Worm (Caenorhabditis elegans): ENCODE measurements around the gene F56A8.3.
A peak's percentile ranks its signal among the peaks of the same experiment; 100 is the strongest.

F56A8.3 gene

ce11 chrIII:13256438-13256928, at the start of gene F56A8.3:
Gene F56A8.3 (plus strand): TSS chrIII:13256878.
- no peak for TF ChIP-seq alr-1 (tag; optimal IDR thresholded peaks at IDR 0.05; ENCODE audit: borderline replicate concordance)
- TF ChIP-seq unc-62 (GFP tag; optimal IDR thresholded peaks at IDR 0.05), result no peak
- TF ChIP-seq ets-5 (GFP tag; IDR thresholded peaks at IDR 0.05), result no peak
- no peak for TF ChIP-seq egl-13 (tag; optimal IDR thresholded peaks at IDR 0.05)
- TF ChIP-seq tbx-2 (tag; optimal IDR thresholded peaks at IDR 0.05), result peak; percentile 78
- peak; percentile 80 for TF ChIP-seq nhr-90 (tag; optimal IDR thresholded peaks at IDR 0.05; ENCODE audit: poor library complexity)
- peak; percentile 99 to 100 for TF ChIP-seq efl-1 (optimal IDR thresholded peaks at IDR 0.05)
- TF ChIP-seq efl-1 (GFP tag; optimal IDR thresholded peaks at IDR 0.05 in 1 of 2), result peak; percentile 99 to 100
- TF ChIP-seq unc-30 (tag; optimal IDR thresholded peaks at IDR 0.05), result no peak
- no peak for TF ChIP-seq aha-1 (tag; optimal IDR thresholded peaks at IDR 0.05)
- peak; percentile 55 for TF ChIP-seq lin-13 (GFP tag; optimal IDR thresholded peaks at IDR 0.05)
- TF ChIP-seq elt-2 (tag; optimal IDR thresholded peaks at IDR 0.05), result no peak
- TF ChIP-seq dsc-1 (tag; optimal IDR thresholded peaks at IDR 0.05), result peak; percentile 78
- no peak for TF ChIP-seq fkh-4 (tag; optimal IDR thresholded peaks at IDR 0.05; ENCODE audit: borderline replicate concordance)
- TF ChIP-seq lsy-2 (tag; optimal IDR thresholded peaks at IDR 0.05), result peak; percentile 83 to 91
- TF ChIP-seq blmp-1 (tag; optimal IDR thresholded peaks at IDR 0.05), result peak; percentile 41
- peak; percentile 35 for TF ChIP-seq sox-4 (tag; optimal IDR thresholded peaks at IDR 0.05)
- no peak for TF ChIP-seq ceh-90 (tag; optimal IDR thresholded peaks at IDR 0.05)
- peak; percentile 50 for TF ChIP-seq isw-1 (GFP tag; IDR thresholded peaks at IDR 0.05)
- TF ChIP-seq mab-9 (GFP tag; IDR thresholded peaks at IDR 0.05), result no peak
- no peak for TF ChIP-seq hlh-17 (GFP tag; optimal IDR thresholded peaks at IDR 0.05; ENCODE audit: borderline replicate concordance)
- no peak for TF ChIP-seq egl-27 (tag; optimal IDR thresholded peaks at IDR 0.05)
- no peak for TF ChIP-seq nhr-84 (tag; optimal IDR thresholded peaks at IDR 0.05)
- TF ChIP-seq snpc-4 (tag; optimal IDR thresholded peaks at IDR 0.05), result peak; percentile 37
- no peak for TF ChIP-seq nhr-76 (tag; optimal IDR thresholded peaks at IDR 0.05)
- no peak for TF ChIP-seq fkh-10 (GFP tag; optimal IDR thresholded peaks at IDR 0.05)
- peak; percentile 69 for TF ChIP-seq nhr-20 (tag; optimal IDR thresholded peaks at IDR 0.05)
- no peak for TF ChIP-seq ztf-11 (tag; optimal IDR thresholded peaks at IDR 0.05)
- TF ChIP-seq vab-15 (tag; optimal IDR thresholded peaks at IDR 0.05), result peak; percentile 84
- peak; percentile 85 for TF ChIP-seq nhr-71 (tag; optimal IDR thresholded peaks at IDR 0.05)
- peak; percentile 98 to 99 (median 99) for TF ChIP-seq dpl-1 (GFP tag; optimal IDR thresholded peaks at IDR 0.05)
- peak in 1 of 2 experiments; percentile 60 for TF ChIP-seq mdl-1 (tag; optimal IDR thresholded peaks at IDR 0.05)
- no peak for TF ChIP-seq unc-98 (GFP tag; IDR thresholded peaks at IDR 0.05)
- peak; percentile 47 for TF ChIP-seq F16B12.6 (tag; optimal IDR thresholded peaks at IDR 0.05)
- TF ChIP-seq pqm-1 (tag; optimal IDR thresholded peaks at IDR 0.05), result no peak
- peak; percentile 76 for TF ChIP-seq swsn-7 (tag; optimal IDR thresholded peaks at IDR 0.05)
- peak; percentile 65 for TF ChIP-seq ztf-4 (tag; optimal IDR thresholded peaks at IDR 0.05)
- TF ChIP-seq zip-4 (GFP tag; optimal IDR thresholded peaks at IDR 0.05), result peak; percentile 22
- TF ChIP-seq lin-39 (tag; optimal IDR thresholded peaks at IDR 0.05), result peak; percentile 82
- peak; percentile 74 for TF ChIP-seq nhr-85 (tag)
- TF ChIP-seq nhr-77 (tag; optimal IDR thresholded peaks at IDR 0.05), result peak; percentile 39
- peak; percentile 84 for TF ChIP-seq nhr-47 (tag; optimal IDR thresholded peaks at IDR 0.05)
- no peak for TF ChIP-seq efl-3 (GFP tag; optimal IDR thresholded peaks at IDR 0.05)
- no peak for TF ChIP-seq ceh-63 (GFP tag; optimal IDR thresholded peaks at IDR 0.05)
- TF ChIP-seq tlp-1 (tag; optimal IDR thresholded peaks at IDR 0.05), result no peak
- TF ChIP-seq nhr-237 (tag; optimal IDR thresholded peaks at IDR 0.05), result peak; percentile 32
- TF ChIP-seq jun-1 (tag; optimal IDR thresholded peaks at IDR 0.05), result peak; percentile 48
- TF ChIP-seq elt-3 (tag; optimal IDR thresholded peaks at IDR 0.05), result peak in 1 of 6 experiments; percentile 26
- TF ChIP-seq snu-23 (GFP tag; optimal IDR thresholded peaks at IDR 0.05), result peak; percentile 86
- no peak for TF ChIP-seq hlh-4 (tag; optimal IDR thresholded peaks at IDR 0.05)
- peak; percentile 97 to 99 for TF ChIP-seq lin-35 (GFP tag; optimal IDR thresholded peaks at IDR 0.05)
- TF ChIP-seq ceh-8 (GFP tag; optimal IDR thresholded peaks at IDR 0.05), result no peak
- peak; percentile 16 for TF ChIP-seq pax-3 (tag; optimal IDR thresholded peaks at IDR 0.05)
